Worm (Caenorhabditis elegans): ENCODE results near the gene igcm-2.

DNA sequence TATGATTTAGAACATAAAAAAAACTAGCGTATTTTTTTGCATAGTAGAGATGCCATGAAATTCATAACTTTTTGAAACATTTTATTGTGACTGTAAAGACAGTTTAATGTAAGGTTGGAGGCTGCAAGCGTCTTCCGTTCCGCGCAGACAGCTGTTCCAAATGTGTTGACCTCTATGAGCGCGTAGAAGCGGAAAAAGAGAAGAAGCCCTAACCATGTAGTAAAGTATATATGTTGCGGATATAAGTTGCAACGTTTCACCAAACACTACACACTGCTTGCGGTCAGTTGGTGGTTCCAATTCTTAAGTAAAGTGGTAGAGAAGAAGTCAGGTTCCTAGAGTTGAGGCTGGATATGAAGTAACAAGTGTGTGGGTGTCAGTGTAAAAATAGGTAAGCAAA, 2.8 kb downstream of the igcm-2 start:
- TF ChIP-seq daf-8 (GFP tag; IDR thresholded peaks at IDR 0.05) (no peak), dve-1 (tag; optimal IDR thresholded peaks at IDR 0.05; ENCODE audit: insufficient read depth) (no peak), unc-62 (GFP tag; optimal IDR thresholded peaks at IDR 0.05 in 1 of 2) (no peak), unc-62 (tag; optimal IDR thresholded peaks at IDR 0.05) (no peak)
